Worm (Caenorhabditis elegans) whole organism, midembryonic: ENCODE results near the gene kbp-1.

ENCODE experiments used
- klf-2 ChIP-seq: fragments of 200-800 bp; sonication (Bioruptor generic); conservative IDR thresholded peaks from 2 replicates; pipeline ENCODE4 v1.3.6; 2022; ENCODE audit warnings: missing genetic modification reagents, missing genetic modification characterization, missing compliant biosample characterization
- med-1 ChIP-seq: sonication (generic microtip); optimal IDR thresholded peaks from 2 replicates; lab custom pipeline; 2017; ENCODE audit warnings: missing genetic modification characterization, mild to moderate bottlenecking, missing compliant biosample characterization, antibody characterized with exemption, missing genetic modification reagents; ENCODE audit not compliant: insufficient read depth

- TF ChIP-seq med-1 (GFP tag; lab: Kevin White, UChicago) (no peak), klf-2 (GFP tag; lab: Robert Waterston, UW) (no peak)
Measured at ce11 chrIII:6880797-6881196, 11.4 kb downstream of the kbp-1 start, which contains the start of gene K04C2.7.
